Worm (Caenorhabditis elegans) whole organism, L3 larva: ENCODE measurements around the gene F16B4.7.

Experiments used
- R02D3.7 ChIP-seq: fragments of 150-350 bp; optimal IDR thresholded peaks from 2 replicates; lab custom pipeline; 2014; ENCODE audit warnings: missing biosample characterization, missing genetic modification characterization
- aly-2 ChIP-seq: fragments of 150-350 bp; optimal IDR thresholded peaks from 2 replicates; lab custom pipeline; 2014; ENCODE audit warnings: missing biosample characterization, missing genetic modification characterization
- ama-1 ChIP-seq: fragments of 150-350 bp; optimal IDR thresholded peaks from 2 replicates; lab custom pipeline; 2018
- ceh-16 ChIP-seq: sonication (generic microtip); optimal IDR thresholded peaks from 2 replicates; lab custom pipeline; 2017; ENCODE audit warnings: missing biosample characterization, missing genetic modification characterization
- ceh-28 ChIP-seq: fragments of 150-350 bp; optimal IDR thresholded peaks from 2 replicates; lab custom pipeline; 2014; ENCODE audit warnings: missing biosample characterization, missing genetic modification reagents, missing genetic modification characterization
- ceh-82 ChIP-seq: fragments of 150-350 bp; optimal IDR thresholded peaks from 2 replicates; lab custom pipeline; 2014; ENCODE audit warnings: missing biosample characterization, missing genetic modification characterization
- ceh-9 ChIP-seq: sonication (generic microtip); optimal IDR thresholded peaks from 2 replicates; lab custom pipeline; 2018; ENCODE audit warnings: missing biosample characterization, missing genetic modification characterization
- daf-12 ChIP-seq: fragments of 150-350 bp; optimal IDR thresholded peaks from 2 replicates; lab custom pipeline; 2014; ENCODE audit warnings: missing biosample characterization, missing genetic modification reagents, missing genetic modification characterization
- egl-5 ChIP-seq: fragments of 150-350 bp; optimal IDR thresholded peaks from 2 replicates; lab custom pipeline; 2017; ENCODE audit warnings: missing biosample characterization, missing genetic modification reagents, missing genetic modification characterization, inconsistent platforms
- elt-2 ChIP-seq: sonication (generic microtip); optimal IDR thresholded peaks from 2 replicates; lab custom pipeline; 2016; ENCODE audit warnings: missing genetic modification reagents, mild to moderate bottlenecking, missing genetic modification characterization, missing compliant biosample characterization
- eor-1 ChIP-seq, 2 experiments: fragments of 150-350 bp; optimal IDR thresholded peaks; 2 replicates each; lab custom pipeline; 2014 to 2018; ENCODE audit warnings: missing biosample characterization in 2 of 2, missing genetic modification characterization in 2 of 2
- fkh-10 ChIP-seq: sonication (generic microtip); optimal IDR thresholded peaks from 2 replicates; lab custom pipeline; 2017; ENCODE audit warnings: missing biosample characterization, missing genetic modification reagents, missing genetic modification characterization
- fkh-2 ChIP-seq: fragments of 150-350 bp; optimal IDR thresholded peaks from 2 replicates; lab custom pipeline; 2014; ENCODE audit warnings: missing biosample characterization, missing genetic modification reagents, missing genetic modification characterization
- fos-1 ChIP-seq: fragments of 150-350 bp; optimal IDR thresholded peaks from 2 replicates; lab custom pipeline; 2014; ENCODE audit warnings: missing biosample characterization, missing genetic modification characterization
- hmg-11 ChIP-seq: sonication (generic microtip); optimal IDR thresholded peaks from 2 replicates; lab custom pipeline; 2016; ENCODE audit warnings: missing genetic modification characterization, missing compliant biosample characterization
- jun-1 ChIP-seq: fragments of 150-350 bp; optimal IDR thresholded peaks from 2 replicates; lab custom pipeline; 2014; ENCODE audit warnings: missing biosample characterization, missing genetic modification reagents, missing genetic modification characterization
- lin-39 ChIP-seq: fragments of 150-350 bp; optimal IDR thresholded peaks from 2 replicates; lab custom pipeline; 2018; ENCODE audit warnings: missing biosample characterization, missing genetic modification reagents, missing genetic modification characterization
- lsy-12 ChIP-seq: sonication (generic microtip); optimal IDR thresholded peaks from 2 replicates; lab custom pipeline; 2016; ENCODE audit warnings: mild to moderate bottlenecking, missing genetic modification characterization, missing compliant biosample characterization
- nhr-11 ChIP-seq: fragments of 150-350 bp; optimal IDR thresholded peaks from 2 replicates; lab custom pipeline; 2014; ENCODE audit warnings: missing biosample characterization, missing genetic modification characterization
- nhr-12 ChIP-seq: fragments of 150-350 bp; optimal IDR thresholded peaks from 2 replicates; lab custom pipeline; 2014; ENCODE audit warnings: missing biosample characterization, missing genetic modification characterization
- nhr-23 ChIP-seq: fragments of 150-350 bp; optimal IDR thresholded peaks from 2 replicates; lab custom pipeline; 2014; ENCODE audit warnings: missing biosample characterization, missing genetic modification reagents, missing genetic modification characterization
- nhr-237 ChIP-seq: fragments of 150-350 bp; optimal IDR thresholded peaks from 2 replicates; lab custom pipeline; 2014; ENCODE audit warnings: missing biosample characterization, missing genetic modification characterization
- nhr-25 ChIP-seq: sonication (generic microtip); optimal IDR thresholded peaks from 2 replicates; lab custom pipeline; 2017; ENCODE audit warnings: missing biosample characterization, missing genetic modification characterization
- nhr-28 ChIP-seq: fragments of 150-350 bp; optimal IDR thresholded peaks from 2 replicates; lab custom pipeline; 2014; ENCODE audit warnings: missing biosample characterization, missing genetic modification characterization
- nhr-43 ChIP-seq: sonication (generic microtip); optimal IDR thresholded peaks from 2 replicates; lab custom pipeline; 2016; ENCODE audit warnings: mild to moderate bottlenecking, missing genetic modification characterization, missing compliant biosample characterization; ENCODE audit not compliant: poor library complexity, severe bottlenecking
- nhr-67 ChIP-seq: fragments of 150-350 bp; optimal IDR thresholded peaks from 2 replicates; lab custom pipeline; 2014; ENCODE audit warnings: missing biosample characterization, missing genetic modification characterization
- nhr-76 ChIP-seq: fragments of 150-350 bp; sonication (generic microtip); optimal IDR thresholded peaks from 5 replicates; lab custom pipeline; 2014; ENCODE audit warnings: missing biosample characterization, missing genetic modification characterization
- pha-4 ChIP-seq: fragments of 150-350 bp; optimal IDR thresholded peaks from 2 replicates; lab custom pipeline; 2014; ENCODE audit warnings: missing biosample characterization, missing genetic modification reagents, missing genetic modification characterization
- pqm-1 ChIP-seq: fragments of 150-350 bp; optimal IDR thresholded peaks from 2 replicates; lab custom pipeline; 2017; ENCODE audit warnings: missing biosample characterization, missing genetic modification characterization, inconsistent platforms
- sea-2 ChIP-seq: fragments of 150-350 bp; sonication (generic microtip); optimal IDR thresholded peaks from 4 replicates; lab custom pipeline; 2014; ENCODE audit warnings: missing biosample characterization, missing genetic modification reagents, missing genetic modification characterization
- tbx-2 ChIP-seq: sonication (generic microtip); optimal IDR thresholded peaks from 2 replicates; lab custom pipeline; 2016; ENCODE audit warnings: mild to moderate bottlenecking, missing genetic modification characterization, missing compliant biosample characterization
- unc-62 ChIP-seq: fragments of 150-350 bp; sonication (generic microtip); optimal IDR thresholded peaks from 4 replicates; lab custom pipeline; 2014; ENCODE audit warnings: missing biosample characterization, missing genetic modification reagents, missing genetic modification characterization
- ztf-11 ChIP-seq: fragments of 150-350 bp; optimal IDR thresholded peaks from 2 replicates; lab custom pipeline; 2014; ENCODE audit warnings: missing biosample characterization, missing genetic modification characterization

Gene F16B4.7

DNA sequence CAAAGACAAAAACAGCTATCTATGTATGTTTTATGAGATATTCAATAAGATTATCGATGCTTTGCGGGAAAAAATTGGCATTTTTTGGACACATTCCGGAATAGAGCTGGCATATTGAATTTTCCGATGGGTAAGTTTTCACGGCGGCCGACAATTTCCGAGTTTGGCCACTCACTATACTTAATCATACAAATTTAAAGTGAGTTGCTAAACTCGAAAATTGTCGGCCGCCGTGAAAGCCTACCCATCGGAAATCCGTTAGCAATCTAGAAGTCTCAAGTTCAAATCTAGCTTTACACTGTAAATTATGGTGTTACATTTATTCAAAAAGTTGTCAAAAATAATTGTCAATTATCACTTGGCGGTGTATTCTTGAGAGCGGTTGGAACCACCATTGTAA, 34.8 kb upstream of the F16B4.7 start:
- TF ChIP-seq nhr-43 = no peak
- no peak for TF ChIP-seq nhr-237
- TF ChIP-seq nhr-12 (tag; lab: Kevin White, UChicago) = no peak
- TF ChIP-seq hmg-11 = no peak
- TF ChIP-seq nhr-76 = no peak
- no peak for TF ChIP-seq lin-39 (tag; lab: Kevin White, UChicago)
- TF ChIP-seq fos-1 (tag; lab: Kevin White, UChicago) = no peak
- TF ChIP-seq sea-2 = no peak
- TF ChIP-seq ceh-82 (tag; lab: Kevin White, UChicago) = no peak
- no peak for TF ChIP-seq aly-2
- no peak for TF ChIP-seq lsy-12 (tag; lab: Kevin White, UChicago)
- TF ChIP-seq ceh-16 = no peak

DNA sequence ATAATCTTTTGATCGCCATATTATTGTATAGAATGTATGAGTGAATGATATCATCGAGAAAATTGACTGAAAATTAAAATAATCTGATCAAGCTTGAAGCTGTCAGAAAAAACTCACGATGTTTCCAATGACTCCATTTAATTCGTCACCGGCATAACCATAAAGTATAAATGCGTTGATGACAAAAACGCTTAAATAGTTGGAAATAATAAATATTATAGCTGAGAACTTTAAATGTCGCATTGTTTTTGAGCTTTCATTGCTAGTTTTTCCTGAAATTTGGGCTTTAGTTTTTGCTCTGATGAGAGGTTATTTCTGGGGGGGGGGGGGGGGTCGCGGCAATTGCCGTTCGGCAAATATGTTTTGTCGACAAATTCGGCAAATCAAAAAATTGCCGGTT, 34.4 kb upstream of the F16B4.7 start:
- TF ChIP-seq nhr-28 (no peak), daf-12 (tag; lab: Kevin White, UChicago) (no peak), fkh-2 (no peak), nhr-12 (tag; lab: Kevin White, UChicago) (no peak), nhr-237 (no peak), ztf-11 (tag; lab: Kevin White, UChicago) (no peak), ama-1 (lab: Kevin White, UChicago) (no peak), lsy-12 (tag; lab: Kevin White, UChicago) (no peak), pha-4 (no peak), ceh-82 (tag; lab: Kevin White, UChicago) (no peak), nhr-11 (tag; lab: Kevin White, UChicago) (no peak), ceh-28 (tag; lab: Kevin White, UChicago) (no peak), ceh-9 (tag; lab: Kevin White, UChicago) (no peak), nhr-76 (no peak), elt-2 (tag; lab: Kevin White, UChicago) (no peak)
- TF ChIP-seq, all 47 proteins: peak for 0

DNA sequence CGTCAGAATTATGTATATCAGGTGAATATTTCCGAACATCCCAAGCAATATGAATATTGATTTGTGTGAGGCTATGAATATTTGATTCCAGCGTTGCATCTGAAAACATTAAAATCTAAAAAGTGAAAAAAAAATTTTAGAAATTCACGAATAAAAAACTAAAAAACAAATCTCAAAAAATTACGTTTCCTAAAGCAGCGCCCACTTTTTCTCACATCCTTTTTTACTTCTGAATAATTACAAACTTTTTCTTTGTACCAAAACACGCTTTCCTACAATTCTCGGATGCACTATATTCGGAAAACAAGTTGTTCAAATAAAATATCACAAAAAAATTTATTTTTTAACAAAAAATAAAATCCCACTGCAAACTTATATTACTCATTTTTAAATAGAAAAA, 32.5 kb upstream of the F16B4.7 start, which contains the start of gene srsx-8:
srsx-8 (minus strand) TSS at position 101 of the 400 bp plus-strand sequence.
- TF ChIP-seq ceh-82 (tag; lab: Kevin White, UChicago) = no peak
- TF ChIP-seq egl-5 (tag; lab: Kevin White, UChicago) = no peak
- TF ChIP-seq tbx-2 (tag; lab: Kevin White, UChicago) = no peak
- TF ChIP-seq unc-62 (GFP tag; lab: Kevin White, UChicago) = no peak
- no peak for TF ChIP-seq eor-1 (tag; optimal IDR thresholded peaks at IDR 0.05; lab: Kevin White, UChicago)
- no peak for TF ChIP-seq fkh-2
- TF ChIP-seq pha-4 = no peak
- TF ChIP-seq fkh-10 (GFP tag; lab: Kevin White, UChicago) = no peak
- TF ChIP-seq nhr-25 (tag; lab: Kevin White, UChicago) = no peak
- no peak for TF ChIP-seq elt-2 (tag; lab: Kevin White, UChicago)
- TF ChIP-seq jun-1 (tag; lab: Kevin White, UChicago) = no peak
- TF ChIP-seq, all 47 proteins: peak for 0

DNA sequence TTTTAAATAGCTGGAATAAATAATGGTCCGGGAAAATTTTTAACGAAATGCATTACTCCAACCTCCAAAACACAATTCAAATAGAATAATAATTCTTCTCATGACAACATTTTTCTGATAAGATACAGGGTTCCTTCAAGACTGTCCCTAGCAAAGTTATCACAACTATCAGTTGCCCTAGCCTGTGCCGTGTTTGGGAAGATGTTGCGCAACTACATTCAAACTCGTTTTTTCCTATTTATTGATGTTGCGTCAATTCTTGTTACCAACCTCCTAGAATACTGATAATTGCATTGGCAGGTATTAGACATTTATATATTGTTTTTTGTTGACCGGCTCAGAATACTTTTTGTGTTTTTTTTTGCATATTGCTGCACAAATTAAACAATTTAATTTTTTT, 30.4 kb upstream of the F16B4.7 start:
- TF ChIP-seq nhr-23 (tag; lab: Kevin White, UChicago) = no peak
- no peak for TF ChIP-seq nhr-237
- no peak for TF ChIP-seq fkh-2
- TF ChIP-seq eor-1 (tag; optimal IDR thresholded peaks at IDR 0.05; lab: Kevin White, UChicago) = no peak
- no peak for TF ChIP-seq nhr-67 (tag; lab: Kevin White, UChicago)
- no peak for TF ChIP-seq ceh-9 (tag; lab: Kevin White, UChicago)
- no peak for TF ChIP-seq R02D3.7 (tag; lab: Kevin White, UChicago)

- TF ChIP-seq pqm-1 (tag; lab: Kevin White, UChicago) = peak; percentile 67
- TF ChIP-seq egl-5 (tag; lab: Kevin White, UChicago) = no peak
- TF ChIP-seq pha-4 = peak; percentile 13
- TF ChIP-seq, all 47 proteins: peak for 2
Measured at ce11 chrV:1558113-1558512, 27.4 kb upstream of the F16B4.7 start.

DNA sequence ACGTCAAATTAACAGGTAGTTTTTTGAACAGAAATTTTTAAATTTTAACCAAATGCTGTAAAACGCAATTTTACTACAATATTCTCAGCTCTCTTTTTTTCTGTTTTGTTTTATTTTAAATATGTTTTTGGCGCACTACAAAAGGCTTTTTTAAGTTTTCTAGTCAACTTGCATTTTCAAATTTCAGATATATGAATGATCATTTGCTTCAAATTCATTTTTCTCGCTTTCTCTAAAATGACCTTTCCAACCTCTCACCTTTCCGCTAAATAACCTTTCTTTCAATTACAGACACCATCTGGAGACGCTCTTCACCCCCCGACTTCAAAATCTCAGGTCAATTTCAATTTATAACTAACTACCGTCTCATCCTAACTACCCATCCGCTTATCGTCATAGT, 18.7 kb upstream of the F16B4.7 start, which contains the start of gene cdc-25.2:
cdc-25.2 (plus strand) TSS at position 301 of the 400 bp plus-strand sequence.
- no peak for TF ChIP-seq nhr-28
- TF ChIP-seq ceh-82 (tag; lab: Kevin White, UChicago) = no peak
- TF ChIP-seq jun-1 (tag; lab: Kevin White, UChicago) = no peak
